Worm (Caenorhabditis elegans): Measurements from ENCODE around the gene gyg-1.

- no peak for TF ChIP-seq snpc-3.4 (tag; optimal IDR thresholded peaks at IDR 0.05)
- no peak for TF ChIP-seq ekl-4 (GFP tag; IDR thresholded peaks at IDR 0.05)
- TF ChIP-seq ceh-79 (tag; optimal IDR thresholded peaks at IDR 0.05), result no peak
These were observed 36.0 kb downstream of the gyg-1 start, which contains the start of gene T27A10.5 for ce11 chrX:3573482-3573881.
